Fruit fly (Drosophila melanogaster) whole organism, larva: ENCODE data around the gene Pka-R1.
A peak's percentile ranks its signal among the peaks of the same experiment; 100 is the strongest.

Experiments used
- noc ChIP-seq: fragments of 200-800 bp; sonication (Bioruptor generic); optimal IDR thresholded peaks from 3 replicates; lab custom pipeline; 2019; ENCODE audit warnings: missing biosample characterization, mild to moderate bottlenecking, missing genetic modification characterization, moderate library complexity

Gene Pka-R1

DNA sequence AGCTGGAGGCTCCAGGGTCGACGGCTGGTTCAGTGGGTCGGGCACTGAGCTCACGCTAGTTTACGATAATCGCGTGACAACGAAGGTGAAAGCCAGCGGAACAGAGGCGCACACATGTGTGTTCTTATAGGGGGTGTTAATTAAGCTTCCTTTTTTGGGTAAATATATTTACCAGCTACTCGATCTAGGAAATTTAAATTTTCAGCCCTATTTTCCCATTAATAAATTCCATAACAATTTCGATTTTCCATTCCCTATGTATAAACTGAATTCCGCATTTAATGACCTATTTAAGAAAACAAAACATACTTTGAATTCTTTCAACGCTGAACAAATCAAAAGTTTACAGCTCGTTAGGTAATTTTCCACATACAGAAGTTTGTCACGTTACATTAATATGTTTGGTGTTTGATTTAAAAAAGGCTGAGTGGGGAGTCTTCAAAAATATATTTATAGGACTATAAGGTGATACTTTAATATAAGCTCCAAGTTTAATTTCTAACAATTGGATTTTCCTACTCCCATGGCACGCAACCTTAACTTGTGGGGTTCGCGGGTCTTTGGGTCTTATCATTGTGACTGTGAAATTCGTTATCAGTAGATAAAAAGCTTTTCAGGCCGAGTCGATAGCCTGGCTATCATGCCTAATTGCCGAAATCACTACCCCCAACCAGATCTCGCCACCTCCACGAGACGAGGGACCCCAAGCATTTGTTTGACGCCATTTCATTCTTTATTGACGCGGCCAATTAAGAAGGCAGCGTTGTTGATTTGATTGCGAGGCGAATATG lies 21.3 kb downstream of the Pka-R1 start, which contains the start of gene CG13255:
CG13255 (plus strand) TSS at position 449 of the 791 bp plus-strand sequence.
- peak; percentile 85 for TF ChIP-seq noc (tag; lab: Kevin White, UChicago)

DNA sequence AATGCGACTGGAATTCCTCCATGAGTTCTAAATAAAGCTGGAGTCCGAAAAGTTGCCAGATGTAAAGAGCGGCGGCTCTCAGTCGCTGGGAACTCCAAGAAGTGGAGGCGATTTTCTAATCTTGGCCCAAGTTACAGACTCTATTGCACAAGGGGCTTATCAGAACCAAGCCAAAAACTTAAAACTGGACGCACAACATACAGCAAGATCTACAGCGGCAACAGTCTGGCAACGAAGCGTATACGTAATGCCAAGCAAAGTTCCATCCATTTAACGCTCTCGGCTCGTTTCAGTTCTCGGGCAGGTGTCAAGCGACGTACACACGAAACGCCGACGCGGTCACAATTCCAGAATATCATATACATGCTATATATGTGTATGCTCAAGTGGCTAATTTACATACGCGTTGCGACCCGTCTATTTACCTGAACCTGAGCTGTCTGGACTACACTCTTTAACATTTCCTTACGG lies 21.9 kb downstream of the Pka-R1 start:
- peak; percentile 2 for TF ChIP-seq noc (tag; lab: Kevin White, UChicago)

DNA sequence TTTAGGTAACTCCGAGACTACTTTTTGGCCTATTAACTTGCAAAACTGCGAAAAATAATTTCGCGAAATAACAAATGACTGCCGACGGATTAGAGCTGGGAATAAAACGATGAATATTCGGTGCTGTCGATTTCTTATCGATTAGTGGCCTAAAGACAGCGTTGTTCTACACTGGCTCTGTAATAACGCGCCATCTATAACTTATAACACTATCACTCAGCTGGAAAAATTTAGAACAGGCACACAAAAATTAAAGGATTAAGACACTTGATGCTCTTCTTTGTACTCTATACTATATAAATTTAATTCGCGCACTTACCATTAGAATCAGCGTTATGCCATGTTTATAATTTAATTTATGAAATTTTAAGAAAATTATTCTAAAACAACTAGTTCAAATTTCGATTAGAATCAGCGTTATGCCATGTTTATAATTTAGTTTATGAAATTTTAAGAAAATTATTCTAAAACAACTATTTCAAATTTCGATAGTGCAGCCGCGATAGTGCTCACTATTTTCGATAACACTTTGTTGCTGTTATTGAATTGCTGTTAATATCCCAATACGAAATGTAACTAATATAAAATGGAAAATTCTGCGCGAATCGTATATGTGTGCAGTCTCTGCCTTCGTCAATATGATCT lies 25.7 kb downstream of the Pka-R1 start, which contains the start of the genes CSN3 and CG11456:
CSN3 (minus strand) TSS at position 112 of the 645 bp plus-strand sequence.
CG11456 (plus strand) TSS at position 523 of the 645 bp plus-strand sequence.
- no peak for TF ChIP-seq noc (tag; lab: Kevin White, UChicago)

DNA sequence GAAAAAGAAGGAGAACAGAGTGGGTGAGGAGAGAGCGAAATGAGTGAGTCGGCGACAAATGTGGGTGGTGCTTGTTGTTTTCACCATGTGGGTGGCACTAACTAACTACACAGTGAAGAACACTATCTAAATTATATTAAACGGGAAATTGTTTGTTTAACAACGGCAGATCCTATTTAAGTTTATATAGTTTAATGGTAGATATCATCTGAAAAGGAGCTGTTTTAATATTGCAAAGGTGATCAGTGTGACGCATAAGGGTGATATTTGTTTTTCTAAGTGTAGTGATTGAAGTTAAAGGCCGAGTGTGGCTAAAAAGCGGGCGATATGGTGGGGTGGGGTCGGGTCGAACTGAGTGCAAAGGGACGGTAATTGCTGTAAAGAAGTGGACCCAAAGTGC lies 32.7 kb downstream of the Pka-R1 start:
- no peak for TF ChIP-seq noc (tag; lab: Kevin White, UChicago)

DNA sequence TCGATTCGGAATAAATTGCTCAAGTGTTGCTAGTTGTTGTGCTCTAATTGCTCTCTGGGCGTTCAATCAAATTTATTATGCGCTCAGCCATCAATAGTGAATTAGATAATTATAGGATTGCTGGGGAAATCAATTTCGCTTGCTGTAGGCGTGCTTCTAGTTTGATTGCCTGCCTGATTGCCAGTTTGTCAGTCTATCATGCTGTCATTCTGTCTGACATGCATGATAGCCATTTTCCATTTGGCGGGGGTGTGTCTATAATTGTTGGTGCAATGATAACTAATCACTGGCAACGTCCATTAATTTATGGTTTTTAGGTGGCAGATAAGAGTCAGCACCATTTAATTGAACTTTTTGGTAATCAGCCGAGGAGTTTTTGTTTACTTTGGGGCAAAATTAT lies 41.7 kb downstream of the Pka-R1 start:
- TF ChIP-seq noc (tag; lab: Kevin White, UChicago): no peak

DNA sequence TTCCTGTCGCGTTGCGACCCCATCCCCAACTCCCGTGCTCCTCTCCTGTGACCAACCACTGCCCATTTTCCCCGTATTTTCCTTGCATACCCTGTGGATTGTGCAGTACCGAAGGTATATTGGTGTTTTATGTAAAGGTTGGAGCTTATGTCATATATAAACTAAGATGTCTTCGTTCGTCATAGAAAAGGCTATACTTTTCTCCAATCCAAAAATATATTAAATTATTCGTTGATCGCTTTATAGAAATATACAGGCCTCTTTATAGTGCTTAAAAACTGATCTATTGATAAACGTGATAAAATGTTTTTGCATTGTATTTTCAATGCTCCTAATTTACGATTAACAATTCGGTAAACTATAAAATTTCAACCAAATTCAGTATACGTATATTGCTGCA lies 53.1 kb downstream of the Pka-R1 start:
- TF ChIP-seq noc (tag; lab: Kevin White, UChicago): no peak

DNA sequence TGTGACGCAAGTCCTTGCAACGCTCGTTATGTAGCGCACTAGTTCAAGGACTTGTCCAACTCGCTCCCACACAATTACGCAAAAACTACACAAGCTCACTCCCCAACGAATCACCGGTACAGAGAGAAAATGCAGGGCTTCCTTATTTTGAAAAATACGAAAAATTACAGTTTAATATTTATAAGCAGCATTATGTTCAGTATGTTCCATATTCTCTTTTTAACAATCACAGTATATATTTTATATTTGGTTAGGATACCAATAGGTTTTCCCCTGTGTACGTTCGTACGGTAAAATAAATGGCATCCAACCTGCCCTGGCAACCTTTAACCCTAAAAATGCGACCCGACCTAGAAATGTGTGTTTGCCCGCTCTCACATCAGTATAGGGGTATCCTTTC lies 68.1 kb downstream of the Pka-R1 start:
- no peak for TF ChIP-seq noc (tag; lab: Kevin White, UChicago)

DNA sequence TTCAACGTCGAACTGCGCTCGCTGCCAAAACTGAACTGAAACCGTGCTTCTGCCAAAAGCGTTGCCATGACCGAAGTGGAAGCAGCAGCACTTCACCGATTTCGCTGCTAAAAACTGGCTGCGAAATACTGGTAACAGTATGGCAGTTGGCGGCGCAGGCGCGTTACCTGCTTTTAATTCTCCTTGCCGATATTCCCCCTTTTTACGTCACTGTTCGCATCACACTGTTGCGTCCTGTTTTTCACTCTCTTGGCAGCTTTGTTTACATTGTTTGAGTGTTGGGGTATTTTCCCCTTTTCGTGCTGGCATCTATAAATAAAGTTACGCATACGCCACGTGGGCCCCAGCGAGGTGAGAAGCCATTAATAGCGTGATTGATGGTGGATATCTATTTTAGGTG lies 69.3 kb downstream of the Pka-R1 start, which contains the start of gene CG32432:
CG32432 (minus strand) TSS at position 17 of the 400 bp plus-strand sequence.
- no peak for TF ChIP-seq noc (tag; lab: Kevin White, UChicago)
